Fruit fly (Drosophila melanogaster): ENCODE data around the gene Sol1.

The Sol1 gene

dm6 chr3R:12406235-12407196 lies 20.5 kb downstream of the Sol1 start, which contains the start of gene CG5167 (continued):
- TF ChIP-seq ato (GFP tag; IDR thresholded peaks at IDR 0.05; ENCODE audit: partially characterized antibody): no peak
- no peak; the same call in 1 of the 2 replicates for TF ChIP-seq slbo (GFP tag; IDR thresholded peaks at IDR 0.05)
- peak; percentile 48 for TF ChIP-seq phol (tag; optimal IDR thresholded peaks at IDR 0.05)
- peak; percentile 61 for TF ChIP-seq CG2678 (tag; optimal IDR thresholded peaks at IDR 0.05)
- 0 out of 3 replicates have a peak, but pooled peaks have one; percentile 22 for TF ChIP-seq dysf (GFP tag; IDR thresholded peaks at IDR 0.05)
- peak; percentile 24 for TF ChIP-seq CG8388 (GFP tag; optimal IDR thresholded peaks at IDR 0.05)
- TF ChIP-seq HLH4C (GFP tag; IDR thresholded peaks at IDR 0.05; ENCODE audit: partially characterized antibody): peak; percentile 39; the same call in 2 of the 3 replicates
- peak; percentile 21; the same call in 1 of the 2 replicates for TF ChIP-seq MBD-R2 (GFP tag; IDR thresholded peaks at IDR 0.05)
- TF ChIP-seq ci (GFP tag; IDR thresholded peaks at IDR 0.05): peak; percentile 43; the same call in 1 of the 3 replicates
- no peak for TF ChIP-seq gro (GFP tag; optimal IDR thresholded peaks at IDR 0.05)
- TF ChIP-seq CG30403 (GFP tag; optimal IDR thresholded peaks at IDR 0.05): peak; percentile 34
- peak; percentile 9 for TF ChIP-seq Myb (GFP tag; optimal IDR thresholded peaks at IDR 0.05)
- peak; percentile 49 for TF ChIP-seq Dref (GFP tag; IDR thresholded peaks at IDR 0.05)
- TF ChIP-seq nerfin-2 (GFP tag; IDR thresholded peaks at IDR 0.05; ENCODE audit: partially characterized antibody): peak; percentile 23; the same call in 1 of the 2 replicates
- TF ChIP-seq insv (GFP tag; optimal IDR thresholded peaks at IDR 0.05): peak in 1 of 2 experiments; percentile 4
- TF ChIP-seq D19B (GFP tag; optimal IDR thresholded peaks at IDR 0.05): peak; percentile 21
- TF ChIP-seq CG9727 (GFP tag; optimal IDR thresholded peaks at IDR 0.05): peak; percentile 59
- peak; percentile 18 for TF ChIP-seq CG4282 (GFP tag; optimal IDR thresholded peaks at IDR 0.05)
- no peak for TF ChIP-seq NK7.1 (GFP tag; optimal IDR thresholded peaks at IDR 0.05)
- TF ChIP-seq zen (tag; optimal IDR thresholded peaks at IDR 0.05): peak; percentile 57
- no peak for TF ChIP-seq bab2 (GFP tag; optimal IDR thresholded peaks at IDR 0.05)
- TF ChIP-seq Camta (GFP tag; optimal IDR thresholded peaks at IDR 0.05): peak; percentile 32
- TF ChIP-seq CG15514 (GFP tag; optimal IDR thresholded peaks at IDR 0.05): peak; percentile 51
- TF ChIP-seq unc-4 (GFP tag; IDR thresholded peaks at IDR 0.05; ENCODE audit: partially characterized antibody): peak; percentile 39; the same call in 1 of the 2 replicates
- peak; percentile 64 for TF ChIP-seq CG10267 (tag; optimal IDR thresholded peaks at IDR 0.05)
- peak; percentile 39 for TF ChIP-seq CG7839 (tag; optimal IDR thresholded peaks at IDR 0.05)
- TF ChIP-seq CG15696 (tag; optimal IDR thresholded peaks at IDR 0.05): peak; percentile 39
- TF ChIP-seq Bteb2 (GFP tag; optimal IDR thresholded peaks at IDR 0.05): no peak
- TF ChIP-seq tap (tag; optimal IDR thresholded peaks at IDR 0.05): peak; percentile 60
- 0 out of 3 replicates have a peak, but pooled peaks have one; percentile 21 for TF ChIP-seq so (GFP tag; IDR thresholded peaks at IDR 0.05)
- TF ChIP-seq CG9797 (GFP tag; optimal IDR thresholded peaks at IDR 0.05): no peak
- peak; percentile 45 for TF ChIP-seq Sry-δ (GFP tag; optimal IDR thresholded peaks at IDR 0.05)
- TF ChIP-seq Xrp1 (GFP tag; IDR thresholded peaks at IDR 0.05): peak; percentile 49
- TF ChIP-seq CG11695 (GFP tag; IDR thresholded peaks at IDR 0.05): peak; percentile 27; the same call in 1 of the 3 replicates
- peak; percentile 66 for TF ChIP-seq kah (GFP tag; optimal IDR thresholded peaks at IDR 0.05)
- TF ChIP-seq CG8765 (GFP tag; IDR thresholded peaks at IDR 0.05): 0 out of 2 replicates have a peak, but pooled peaks have one; percentile 5
- TF ChIP-seq CG13287 (GFP tag; IDR thresholded peaks at IDR 0.05; ENCODE audit: partially characterized antibody): peak; percentile 52; the same call in 1 of the 2 replicates
- peak; percentile 27 for TF ChIP-seq ind (GFP tag; optimal IDR thresholded peaks at IDR 0.05)
- peak; percentile 78 for TF ChIP-seq gem (tag; optimal IDR thresholded peaks at IDR 0.05)
- TF ChIP-seq CG14965 (GFP tag; optimal IDR thresholded peaks at IDR 0.05; ENCODE audit: borderline replicate concordance): no peak
- TF ChIP-seq CG34376 (GFP tag; optimal IDR thresholded peaks at IDR 0.05): peak; percentile 76
- TF ChIP-seq amos (GFP tag; IDR thresholded peaks at IDR 0.05; ENCODE audit: partially characterized antibody): peak; percentile 7; the same call in 1 of the 2 replicates
- TF ChIP-seq sqz (GFP tag; optimal IDR thresholded peaks at IDR 0.05): peak; percentile 2
- TF ChIP-seq Deaf1 (tag; optimal IDR thresholded peaks at IDR 0.05): peak; percentile 50
- TF ChIP-seq psq (GFP tag; optimal IDR thresholded peaks at IDR 0.05): no peak
- TF ChIP-seq CG10543 (GFP tag; optimal IDR thresholded peaks at IDR 0.05): no peak

Measured in whole organism, embryonic.